Worm (Caenorhabditis elegans) whole organism, L2 larva: ENCODE data around the gene srg-1.
A peak's percentile ranks its signal among the peaks of the same experiment; 100 is the strongest.

Experiments
- C34F6.9 ChIP-seq: fragments of 150-350 bp; optimal IDR thresholded peaks from 2 replicates; lab custom pipeline; 2014; ENCODE audit warnings: missing biosample characterization, missing genetic modification characterization
- F13H6.1 ChIP-seq: sonication (generic microtip); optimal IDR thresholded peaks from 2 replicates; lab custom pipeline; 2016; ENCODE audit warnings: missing genetic modification characterization, missing compliant biosample characterization
- R02D3.7 ChIP-seq: fragments of 150-350 bp; optimal IDR thresholded peaks from 2 replicates; lab custom pipeline; 2014; ENCODE audit warnings: missing biosample characterization, missing genetic modification characterization
- ZK546.5 ChIP-seq: sonication (generic microtip); optimal IDR thresholded peaks from 2 replicates; lab custom pipeline; 2017; ENCODE audit warnings: missing biosample characterization, missing genetic modification characterization
- alr-1 ChIP-seq: fragments of 150-350 bp; optimal IDR thresholded peaks from 2 replicates; lab custom pipeline; 2014; ENCODE audit warnings: missing biosample characterization, missing genetic modification characterization
- aly-2 ChIP-seq: fragments of 150-350 bp; optimal IDR thresholded peaks from 2 replicates; lab custom pipeline; 2014; ENCODE audit warnings: missing biosample characterization, missing genetic modification characterization
- ama-1 ChIP-seq: fragments of 150-350 bp; optimal IDR thresholded peaks from 2 replicates; lab custom pipeline; 2018; ENCODE audit warnings: inconsistent platforms
- blmp-1 ChIP-seq: sonication (generic microtip); optimal IDR thresholded peaks from 2 replicates; lab custom pipeline; 2017; ENCODE audit warnings: missing genetic modification characterization, mild to moderate bottlenecking, missing compliant biosample characterization, antibody characterized with exemption, moderate library complexity; ENCODE audit not compliant: insufficient read depth
- ceh-16 ChIP-seq: fragments of 150-350 bp; optimal IDR thresholded peaks from 2 replicates; lab custom pipeline; 2014; ENCODE audit warnings: missing biosample characterization, missing genetic modification characterization
- ceh-82 ChIP-seq: fragments of 150-350 bp; optimal IDR thresholded peaks from 2 replicates; lab custom pipeline; 2014; ENCODE audit warnings: missing biosample characterization, missing genetic modification characterization
- crh-2 ChIP-seq: sonication (generic microtip); optimal IDR thresholded peaks from 2 replicates; lab custom pipeline; 2017; ENCODE audit warnings: missing biosample characterization, missing genetic modification characterization
- egl-27 ChIP-seq: sonication (generic microtip); optimal IDR thresholded peaks from 3 replicates; lab custom pipeline; 2017; ENCODE audit warnings: missing biosample characterization, missing genetic modification reagents, missing genetic modification characterization
- elt-1 ChIP-seq: fragments of 150-350 bp; optimal IDR thresholded peaks from 2 replicates; lab custom pipeline; 2014; ENCODE audit warnings: missing biosample characterization, missing genetic modification characterization
- elt-3 ChIP-seq: sonication (generic microtip); optimal IDR thresholded peaks from 2 replicates; lab custom pipeline; 2017; ENCODE audit warnings: missing biosample characterization, missing genetic modification characterization
- fos-1 ChIP-seq: fragments of 150-350 bp; optimal IDR thresholded peaks from 2 replicates; lab custom pipeline; 2014; ENCODE audit warnings: missing biosample characterization, missing genetic modification characterization
- gmeb-1 ChIP-seq: fragments of 150-350 bp; optimal IDR thresholded peaks from 2 replicates; lab custom pipeline; 2014; ENCODE audit warnings: missing biosample characterization, missing genetic modification characterization
- lin-11 ChIP-seq: fragments of 150-350 bp; sonication (generic microtip); optimal IDR thresholded peaks from 2 replicates; lab custom pipeline; 2014; ENCODE audit warnings: missing biosample characterization, missing genetic modification characterization, inconsistent platforms, mixed read lengths
- lin-13 ChIP-seq: fragments of 150-350 bp; optimal IDR thresholded peaks from 2 replicates; lab custom pipeline; 2014; ENCODE audit warnings: missing biosample characterization, missing genetic modification reagents, missing genetic modification characterization
- lsy-2 ChIP-seq, 2 experiments: fragments of 150-350 bp in 1 of 2; sonication (generic microtip) in 1 of 2; optimal IDR thresholded peaks; 2 replicates each; lab custom pipeline; 2014 to 2017; ENCODE audit warnings: missing biosample characterization in 2 of 2, missing genetic modification characterization in 2 of 2
- mab-5 ChIP-seq: fragments of 150-350 bp; optimal IDR thresholded peaks from 2 replicates; lab custom pipeline; 2014; ENCODE audit warnings: missing biosample characterization, missing genetic modification characterization
- mbf-1 ChIP-seq: sonication (generic microtip); optimal IDR thresholded peaks from 2 replicates; lab custom pipeline; 2017; ENCODE audit warnings: missing biosample characterization, missing genetic modification characterization
- mdl-1 ChIP-seq, 2 experiments: fragments of 150-350 bp in 1 of 2; sonication (generic microtip) in 1 of 2; optimal IDR thresholded peaks; 2 replicates each; lab custom pipeline; 2017; ENCODE audit warnings: missing biosample characterization in 2 of 2, missing genetic modification characterization in 2 of 2
- nhr-10 ChIP-seq: sonication (generic microtip); optimal IDR thresholded peaks from 2 replicates; lab custom pipeline; 2017; ENCODE audit warnings: missing biosample characterization, missing genetic modification characterization
- nhr-12 ChIP-seq: fragments of 150-350 bp; optimal IDR thresholded peaks from 2 replicates; lab custom pipeline; 2014; ENCODE audit warnings: missing biosample characterization, missing genetic modification characterization
- nhr-129 ChIP-seq: fragments of 150-350 bp; optimal IDR thresholded peaks from 2 replicates; lab custom pipeline; 2014; ENCODE audit warnings: missing biosample characterization, missing genetic modification characterization
- nhr-21 ChIP-seq: fragments of 150-350 bp; optimal IDR thresholded peaks from 2 replicates; lab custom pipeline; 2014; ENCODE audit warnings: missing biosample characterization, missing genetic modification characterization
- nhr-23 ChIP-seq: fragments of 150-350 bp; optimal IDR thresholded peaks from 2 replicates; lab custom pipeline; 2014; ENCODE audit warnings: missing biosample characterization, missing genetic modification reagents, missing genetic modification characterization
- nhr-237 ChIP-seq: fragments of 150-350 bp; optimal IDR thresholded peaks from 2 replicates; lab custom pipeline; 2014; ENCODE audit warnings: missing biosample characterization, missing genetic modification characterization
- nhr-25 ChIP-seq: fragments of 150-350 bp; sonication (generic microtip); optimal IDR thresholded peaks from 3 replicates; lab custom pipeline; 2014; ENCODE audit warnings: missing biosample characterization, missing genetic modification characterization
- nhr-6 ChIP-seq: fragments of 150-350 bp; optimal IDR thresholded peaks from 2 replicates; lab custom pipeline; 2014; ENCODE audit warnings: missing biosample characterization, missing genetic modification characterization
- nhr-77 ChIP-seq: fragments of 150-350 bp; optimal IDR thresholded peaks from 2 replicates; lab custom pipeline; 2014; ENCODE audit warnings: missing biosample characterization, missing genetic modification characterization
- peb-1 ChIP-seq: fragments of 150-350 bp; optimal IDR thresholded peaks from 2 replicates; lab custom pipeline; 2014; ENCODE audit warnings: missing biosample characterization, missing genetic modification characterization
- sem-4 ChIP-seq: fragments of 150-350 bp; optimal IDR thresholded peaks from 2 replicates; lab custom pipeline; 2014; ENCODE audit warnings: missing biosample characterization, missing genetic modification reagents, missing genetic modification characterization
- skn-1 ChIP-seq: sonication (generic microtip); optimal IDR thresholded peaks from 2 replicates; lab custom pipeline; 2017; ENCODE audit warnings: missing biosample characterization, missing genetic modification characterization
- sma-3 ChIP-seq: sonication (generic microtip); optimal IDR thresholded peaks from 2 replicates; lab custom pipeline; 2016; ENCODE audit warnings: missing genetic modification reagents, missing genetic modification characterization, missing compliant biosample characterization
- sma-9 ChIP-seq, 2 experiments: fragments of 150-350 bp in 1 of 2; sonication (generic microtip) in 1 of 2; optimal IDR thresholded peaks; 2 replicates each; lab custom pipeline; 2014 to 2016; ENCODE audit warnings: missing genetic modification characterization in 2 of 2, mild to moderate bottlenecking in 1 of 2, missing biosample characterization in 1 of 2, missing compliant biosample characterization in 1 of 2, missing genetic modification reagents in 1 of 2, moderate library complexity in 1 of 2
- snpc-4 ChIP-seq: fragments of 150-350 bp; optimal IDR thresholded peaks from 2 replicates; lab custom pipeline; 2014; ENCODE audit warnings: missing biosample characterization, missing genetic modification characterization
- unc-39 ChIP-seq: fragments of 150-350 bp; optimal IDR thresholded peaks from 2 replicates; lab custom pipeline; 2014; ENCODE audit warnings: missing biosample characterization, missing genetic modification characterization
- unc-55 ChIP-seq: fragments of 150-350 bp; sonication (generic microtip); optimal IDR thresholded peaks from 3 replicates; lab custom pipeline; 2014; ENCODE audit warnings: missing biosample characterization, missing genetic modification reagents, missing genetic modification characterization
- zag-1 ChIP-seq: fragments of 150-350 bp; optimal IDR thresholded peaks from 2 replicates; lab custom pipeline; 2014; ENCODE audit warnings: missing biosample characterization, missing genetic modification characterization
- ztf-1 ChIP-seq: fragments of 200-800 bp; sonication (Bioruptor generic); conservative IDR thresholded peaks from 2 replicates; pipeline ENCODE4 v1.3.6; 2022; ENCODE audit warnings: missing genetic modification characterization, missing compliant biosample characterization
- ztf-11 ChIP-seq: sonication (generic microtip); optimal IDR thresholded peaks from 2 replicates; lab custom pipeline; 2017; ENCODE audit warnings: missing biosample characterization, missing genetic modification characterization
- ztf-4 ChIP-seq: fragments of 150-350 bp; optimal IDR thresholded peaks from 2 replicates; lab custom pipeline; 2014; ENCODE audit warnings: missing biosample characterization, missing genetic modification characterization

The srg-1 gene

DNA sequence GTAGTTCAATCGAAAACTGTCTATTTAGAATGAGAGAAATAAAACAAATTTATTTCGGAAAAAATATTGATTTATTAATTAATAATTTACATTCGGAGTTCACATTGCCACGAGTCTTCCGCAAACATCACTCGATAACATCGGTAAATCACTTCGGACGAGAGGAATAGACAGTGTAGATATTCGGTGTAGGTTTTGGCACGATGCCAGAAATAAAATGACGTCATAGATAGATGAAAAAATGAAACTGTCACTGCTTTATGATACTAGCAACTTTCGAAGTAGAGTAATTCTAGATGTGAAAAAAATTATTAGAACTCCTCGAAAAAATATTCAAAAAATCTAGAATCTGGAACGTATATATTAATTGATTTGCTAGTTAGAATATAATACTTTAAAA, 21.3 kb upstream of the srg-1 start:
- TF ChIP-seq ztf-4 (tag; lab: Kevin White, UChicago): no peak
- peak; percentile 3 for TF ChIP-seq sma-9 (GFP tag; optimal IDR thresholded peaks at IDR 0.05; lab: Kevin White, UChicago)
- TF ChIP-seq sma-9 (tag; optimal IDR thresholded peaks at IDR 0.05; lab: Kevin White, UChicago): no peak

DNA sequence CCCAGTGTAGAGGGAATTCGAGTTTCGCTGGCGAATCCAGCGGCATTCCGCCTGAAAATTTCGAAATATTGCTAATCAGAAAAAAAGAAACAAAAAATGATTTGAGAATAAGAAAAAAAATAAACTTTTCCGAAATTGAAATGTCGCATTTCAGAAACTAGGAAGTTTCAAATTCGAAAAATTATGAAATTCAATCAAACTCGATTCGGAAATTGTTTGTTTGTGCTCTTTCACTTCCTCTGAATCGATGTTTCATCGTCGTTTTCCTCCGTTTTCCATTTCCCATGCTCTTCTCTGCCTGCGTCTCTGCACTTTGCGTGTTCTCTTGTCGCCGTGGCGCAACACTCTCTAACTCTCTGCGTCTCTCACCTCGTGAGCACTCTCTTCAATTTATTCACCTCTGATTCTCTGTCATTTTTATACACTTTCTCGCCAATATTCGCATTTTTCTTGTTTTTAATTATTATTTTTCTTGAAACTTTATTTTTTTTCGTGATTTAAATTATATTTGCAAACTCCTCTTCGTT, 20.2 kb upstream of the srg-1 start, which contains the start of gene C18F10.7:
TSS of gene C18F10.7 (minus strand) at position 51 of the 527 bp plus-strand sequence.
- peak; percentile 61 for TF ChIP-seq mab-5
- peak; percentile 87 for TF ChIP-seq C34F6.9 (tag; lab: Kevin White, UChicago)
- TF ChIP-seq mdl-1 (tag; optimal IDR thresholded peaks at IDR 0.05; lab: Kevin White, UChicago): peak; percentile 85 to 90
- TF ChIP-seq nhr-12 (tag; lab: Kevin White, UChicago): no peak
- TF ChIP-seq F13H6.1 (tag; lab: Kevin White, UChicago): peak; percentile 70
- TF ChIP-seq unc-39 (tag; lab: Kevin White, UChicago): no peak
- TF ChIP-seq sma-3: peak; percentile 30
- no peak for TF ChIP-seq elt-3 (tag; lab: Kevin White, UChicago)
- no peak for TF ChIP-seq nhr-10 (tag; lab: Kevin White, UChicago)
- peak; percentile 54 for TF ChIP-seq fos-1 (tag; lab: Kevin White, UChicago)
- peak in 1 of 2 experiments; percentile 80 for TF ChIP-seq lsy-2 (tag; optimal IDR thresholded peaks at IDR 0.05; lab: Kevin White, UChicago)
- peak; percentile 55 for TF ChIP-seq egl-27
- TF ChIP-seq nhr-129 (tag; lab: Kevin White, UChicago): peak; percentile 57
- no peak for TF ChIP-seq nhr-77 (tag; lab: Kevin White, UChicago)
- no peak for TF ChIP-seq elt-1 (tag; lab: Kevin White, UChicago)
- peak; percentile 66 for TF ChIP-seq crh-2
- peak; percentile 74 for TF ChIP-seq unc-55 (GFP tag; lab: Kevin White, UChicago)
- TF ChIP-seq alr-1: no peak
- no peak for TF ChIP-seq zag-1 (tag; lab: Kevin White, UChicago)
- peak; percentile 2 for TF ChIP-seq R02D3.7 (tag; lab: Kevin White, UChicago)
- TF ChIP-seq nhr-6 (tag; lab: Kevin White, UChicago): no peak
- TF ChIP-seq aly-2 (tag; lab: Kevin White, UChicago): no peak
- TF ChIP-seq mbf-1: no peak
- no peak for TF ChIP-seq ceh-82
- TF ChIP-seq lin-13: peak; percentile 49
- TF ChIP-seq nhr-21 (tag; lab: Kevin White, UChicago): no peak
- no peak for TF ChIP-seq ztf-4 (tag; lab: Kevin White, UChicago)
- TF ChIP-seq blmp-1 (tag; lab: Kevin White, UChicago): no peak
- TF ChIP-seq ceh-16 (tag; lab: Kevin White, UChicago): no peak
- TF ChIP-seq nhr-237 (tag; lab: Kevin White, UChicago): no peak
- no peak for TF ChIP-seq lin-11 (tag; lab: Kevin White, UChicago)
- TF ChIP-seq sem-4 (tag; lab: Kevin White, UChicago): peak; percentile 80
- no peak for TF ChIP-seq ztf-1
- TF ChIP-seq sma-9 (GFP tag; optimal IDR thresholded peaks at IDR 0.05; lab: Kevin White, UChicago): peak; percentile 91
- TF ChIP-seq sma-9 (tag; optimal IDR thresholded peaks at IDR 0.05; lab: Kevin White, UChicago): no peak
- no peak for TF ChIP-seq ZK546.5 (tag; lab: Kevin White, UChicago)
- TF ChIP-seq nhr-23: no peak
- TF ChIP-seq snpc-4 (tag; lab: Kevin White, UChicago): peak; percentile 25
- no peak for TF ChIP-seq nhr-25
- TF ChIP-seq ama-1 (lab: Kevin White, UChicago): no peak
- TF ChIP-seq gmeb-1 (tag; lab: Kevin White, UChicago): peak; percentile 63
- TF ChIP-seq ztf-11: no peak
- no peak for TF ChIP-seq peb-1 (tag; lab: Kevin White, UChicago)
- TF ChIP-seq, all 48 proteins: peak for 17

DNA sequence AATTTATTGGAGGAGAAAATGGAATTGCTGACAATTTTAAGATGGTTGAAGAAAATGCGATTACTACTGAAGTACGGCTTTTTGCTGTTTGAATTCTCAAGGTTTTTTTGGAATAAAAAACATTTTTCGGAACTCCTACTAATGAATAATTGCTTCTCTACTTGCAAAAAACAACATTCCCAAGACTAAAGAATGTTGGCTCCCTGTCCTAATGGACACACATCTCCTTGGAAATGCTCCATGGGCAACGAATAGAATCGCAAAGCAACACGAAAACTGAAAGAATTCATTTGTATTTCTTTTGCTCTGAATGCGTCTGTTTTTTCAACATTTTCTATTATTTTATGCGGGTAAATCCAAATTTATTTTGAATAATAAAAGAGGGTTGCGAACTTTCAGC, 14.7 kb upstream of the srg-1 start, which contains the start of gene C18F10.2:
TSS of gene C18F10.2 (plus strand) at position 301 of the 400 bp plus-strand sequence.
- TF ChIP-seq skn-1 (tag; lab: Kevin White, UChicago): no peak
- no peak for TF ChIP-seq unc-55 (GFP tag; lab: Kevin White, UChicago)
- TF ChIP-seq nhr-12 (tag; lab: Kevin White, UChicago): no peak
- TF ChIP-seq nhr-6 (tag; lab: Kevin White, UChicago): no peak
- no peak for TF ChIP-seq sma-9 (GFP tag; optimal IDR thresholded peaks at IDR 0.05; lab: Kevin White, UChicago)
- no peak for TF ChIP-seq sma-9 (tag; optimal IDR thresholded peaks at IDR 0.05; lab: Kevin White, UChicago)
- no peak for TF ChIP-seq unc-39 (tag; lab: Kevin White, UChicago)
- TF ChIP-seq C34F6.9 (tag; lab: Kevin White, UChicago): no peak
- no peak for TF ChIP-seq alr-1
